Worm (Caenorhabditis elegans) whole organism, late embryonic: ENCODE measurements around the gene C30B5.17.

Experiments used
- ceh-6 ChIP-seq: fragments of 200-800 bp; sonication (Bioruptor generic); optimal IDR thresholded peaks from 2 replicates; lab custom pipeline; 2018; ENCODE audit warnings: mild to moderate bottlenecking, missing genetic modification characterization, missing compliant biosample characterization
- dmd-4 ChIP-seq: sonication (generic microtip); optimal IDR thresholded peaks from 2 replicates; lab custom pipeline; 2016; ENCODE audit warnings: borderline replicate concordance, missing genetic modification characterization, missing compliant biosample characterization
- sdc-2 ChIP-seq: sonication (generic microtip); optimal IDR thresholded peaks from 2 replicates; lab custom pipeline; 2016; ENCODE audit warnings: missing genotype, missing genetic modification characterization, missing compliant biosample characterization
- tbx-2 ChIP-seq: sonication (generic microtip); optimal IDR thresholded peaks from 2 replicates; lab custom pipeline; 2016; ENCODE audit warnings: missing genetic modification characterization, missing compliant biosample characterization

ce11 chrII:6178743-6179129 is 24.1 kb downstream of the C30B5.17 start:
- TF ChIP-seq dmd-4 (tag; lab: Kevin White, UChicago) (no peak), ceh-6 (GFP tag; lab: Kevin White, UChicago) (no peak), tbx-2 (tag; lab: Kevin White, UChicago) (no peak), sdc-2 (tag; lab: Kevin White, UChicago) (no peak)
